Fruit fly (Drosophila melanogaster) whole organism, embryonic: ENCODE data around the gene CG10512.
A peak's percentile ranks its signal among the peaks of the same experiment; 100 is the strongest.

Experiments
- CG10366 ChIP-seq: fragments of 200-800 bp; sonication (Bioruptor generic); IDR thresholded peaks from 2 replicates; pipeline ENCODE4 v1.3.6; 2022; ENCODE audit warnings: missing biosample characterization, missing genetic modification characterization
- CG10462 ChIP-seq: fragments of 200-800 bp; sonication (Bioruptor generic); optimal IDR thresholded peaks from 2 replicates; lab custom pipeline; 2016; ENCODE audit warnings: missing biosample characterization, missing genetic modification characterization
- CG10979 ChIP-seq: fragments of 200-800 bp; sonication (Bioruptor generic); optimal IDR thresholded peaks from 2 replicates; lab custom pipeline; 2018; ENCODE audit warnings: missing biosample characterization, mild to moderate bottlenecking, missing genetic modification characterization, moderate library complexity
- CG13123 ChIP-seq: fragments of 200-800 bp; sonication (Bioruptor generic); optimal IDR thresholded peaks from 2 replicates; lab custom pipeline; 2016; ENCODE audit warnings: missing biosample characterization, missing genetic modification characterization
- CG13624 ChIP-seq: fragments of 200-800 bp; sonication (Bioruptor generic); optimal IDR thresholded peaks from 2 replicates; lab custom pipeline; 2016; ENCODE audit warnings: missing biosample characterization, missing genetic modification characterization
- CG14014 ChIP-seq: fragments of 200-800 bp; sonication (Bioruptor generic); IDR thresholded peaks from 2 replicates; pipeline ENCODE4 v1.3.6; 2022; ENCODE audit warnings: missing biosample characterization, missing genetic modification characterization
- CG14667 ChIP-seq: fragments of 200-800 bp; sonication (Bioruptor generic); IDR thresholded peaks from 2 replicates; pipeline ENCODE4 v1.3.6; 2022; ENCODE audit warnings: missing biosample characterization, missing genetic modification characterization
- CG18476 ChIP-seq: fragments of 200-800 bp; sonication (Bioruptor generic); optimal IDR thresholded peaks from 2 replicates; lab custom pipeline; 2016; ENCODE audit warnings: missing biosample characterization, mild to moderate bottlenecking, missing genetic modification characterization
- CG33213 ChIP-seq: fragments of 200-800 bp; sonication (Bioruptor generic); optimal IDR thresholded peaks from 3 replicates; lab custom pipeline; 2016; ENCODE audit warnings: missing biosample characterization, missing genetic modification characterization
- CG34376 ChIP-seq: fragments of 200-800 bp; sonication (Bioruptor generic); optimal IDR thresholded peaks from 2 replicates; lab custom pipeline; 2018; ENCODE audit warnings: missing biosample characterization, mild to moderate bottlenecking, missing genetic modification characterization
- CG42726 ChIP-seq: fragments of 200-800 bp; sonication (Bioruptor generic); IDR thresholded peaks from 2 replicates; pipeline ENCODE4 v1.3.6; 2022; ENCODE audit warnings: missing biosample characterization, missing genetic modification characterization; ENCODE audit not compliant: partially characterized antibody
- CG4328 ChIP-seq: fragments of 200-800 bp; sonication (Bioruptor generic); optimal IDR thresholded peaks from 3 replicates; lab custom pipeline; 2017; ENCODE audit warnings: missing biosample characterization, missing genetic modification reagents, missing genetic modification characterization
- CG8290 ChIP-seq, 3 experiments: fragments of 200-800 bp; sonication (Bioruptor generic); optimal IDR thresholded peaks; 2 replicates each; lab custom pipeline; 2016 to 2019; ENCODE audit warnings: missing biosample characterization in 3 of 3, missing genetic modification characterization in 3 of 3, mild to moderate bottlenecking in 2 of 3, moderate library complexity in 1 of 3
- CkIIα-i1 ChIP-seq: fragments of 200-800 bp; sonication (Bioruptor generic); IDR thresholded peaks from 2 replicates; pipeline ENCODE4 v1.3.6; 2022; ENCODE audit warnings: missing biosample characterization, missing genetic modification characterization
- Ets97D ChIP-seq: fragments of 200-800 bp; sonication (Bioruptor generic); optimal IDR thresholded peaks from 3 replicates; lab custom pipeline; 2016; ENCODE audit warnings: missing biosample characterization, missing genetic modification characterization
- HLH4C ChIP-seq: fragments of 200-800 bp; sonication (Bioruptor generic); IDR thresholded peaks from 3 replicates; pipeline ENCODE4 v1.3.6; 2022; ENCODE audit warnings: missing biosample characterization, missing genetic modification characterization; ENCODE audit not compliant: partially characterized antibody
- Hand ChIP-seq: fragments of 200-800 bp; sonication (Bioruptor generic); optimal IDR thresholded peaks from 2 replicates; lab custom pipeline; 2017; ENCODE audit warnings: mild to moderate bottlenecking, missing biosample characterization, missing genetic modification reagents, missing genetic modification characterization
- HmgD ChIP-seq: fragments of 200-800 bp; sonication (Bioruptor generic); optimal IDR thresholded peaks from 3 replicates; lab custom pipeline; 2016; ENCODE audit warnings: missing biosample characterization, missing genetic modification characterization
- Hmr ChIP-seq: fragments of 200-800 bp; sonication (Bioruptor generic); optimal IDR thresholded peaks from 3 replicates; lab custom pipeline; 2017; ENCODE audit warnings: mild to moderate bottlenecking, missing biosample characterization, missing genetic modification reagents, missing genetic modification characterization
- Hr78 ChIP-seq, 2 experiments: fragments of 200-800 bp in 1 of 2; fragments of >200 bp in 1 of 2; sonication (Bioruptor generic) in 1 of 2; optimal IDR thresholded peaks; 2 replicates each; lab custom pipeline; 2017 to 2019; ENCODE audit warnings: missing biosample characterization in 2 of 2, missing genetic modification characterization in 2 of 2, mild to moderate bottlenecking in 1 of 2, moderate library complexity in 1 of 2
- NC2β ChIP-seq: fragments of 200-800 bp; sonication (Bioruptor generic); optimal IDR thresholded peaks from 2 replicates; lab custom pipeline; 2016; ENCODE audit warnings: missing biosample characterization, missing genetic modification characterization
- Pdp1 ChIP-seq, 2 experiments: fragments of 200-800 bp; sonication (Bioruptor generic); optimal IDR thresholded peaks; 3 replicates each; lab custom pipeline; 2016; ENCODE audit warnings: missing biosample characterization in 2 of 2, missing genetic modification characterization in 2 of 2, mild to moderate bottlenecking in 1 of 2, moderate library complexity in 1 of 2
- Six4 ChIP-seq: fragments of 200-800 bp; sonication (Bioruptor generic); optimal IDR thresholded peaks from 2 replicates; lab custom pipeline; 2016; ENCODE audit warnings: missing biosample characterization, missing genetic modification characterization
- Sox100B ChIP-seq: fragments of 200-800 bp; sonication (Bioruptor generic); optimal IDR thresholded peaks from 3 replicates; lab custom pipeline; 2018; ENCODE audit warnings: missing biosample characterization, mild to moderate bottlenecking, missing genetic modification characterization
- Stat92E ChIP-seq, 3 experiments: fragments of >200 bp in 2 of 3; fragments of 200-800 bp in 1 of 3; sonication (Bioruptor generic) in 1 of 3; optimal IDR thresholded peaks; 2 replicates each; lab custom pipeline; 2017 to 2019; ENCODE audit warnings: missing biosample characterization in 3 of 3, missing genetic modification characterization in 3 of 3, mild to moderate bottlenecking in 1 of 3, moderate library complexity in 1 of 3
- Tbp ChIP-seq: fragments of >200 bp; optimal IDR thresholded peaks from 2 replicates; lab custom pipeline; 2018; ENCODE audit warnings: missing biosample characterization, missing genetic modification characterization
- Vsx1 ChIP-seq: fragments of 200-800 bp; sonication (Bioruptor generic); optimal IDR thresholded peaks from 2 replicates; lab custom pipeline; 2017; ENCODE audit warnings: missing biosample characterization, mild to moderate bottlenecking, missing genetic modification characterization, missing genetic modification reagents
- Xrp1 ChIP-seq: fragments of 200-800 bp; sonication (Bioruptor generic); IDR thresholded peaks from 2 replicates; pipeline ENCODE4 v1.3.6; 2022; ENCODE audit warnings: missing biosample characterization, missing genetic modification characterization
- bab2 ChIP-seq: fragments of 200-800 bp; sonication (Bioruptor generic); optimal IDR thresholded peaks from 2 replicates; lab custom pipeline; 2016; ENCODE audit warnings: missing biosample characterization, missing genetic modification characterization
- bigmax ChIP-seq: fragments of 200-800 bp; sonication (Bioruptor generic); optimal IDR thresholded peaks from 2 replicates; lab custom pipeline; 2018; ENCODE audit warnings: missing biosample characterization, mild to moderate bottlenecking, missing genetic modification characterization
- chn ChIP-seq: fragments of 200-800 bp; sonication (Bioruptor generic); optimal IDR thresholded peaks from 2 replicates; lab custom pipeline; 2016; ENCODE audit warnings: missing biosample characterization, missing genetic modification characterization
- ci ChIP-seq: fragments of 200-800 bp; sonication (Bioruptor generic); IDR thresholded peaks from 3 replicates; pipeline ENCODE4 v1.3.6; 2022; ENCODE audit warnings: missing biosample characterization, missing genetic modification characterization
- corto ChIP-seq: fragments of 200-800 bp; sonication (Bioruptor generic); optimal IDR thresholded peaks from 2 replicates; lab custom pipeline; 2016; ENCODE audit warnings: missing biosample characterization, mild to moderate bottlenecking, missing genetic modification characterization, moderate library complexity
- eyg ChIP-seq: fragments of 200-800 bp; sonication (Bioruptor generic); optimal IDR thresholded peaks from 3 replicates; lab custom pipeline; 2016; ENCODE audit warnings: missing biosample characterization, missing genetic modification characterization
- gcm ChIP-seq: fragments of 200-800 bp; sonication (Bioruptor generic); optimal IDR thresholded peaks from 2 replicates; lab custom pipeline; 2019; ENCODE audit warnings: missing biosample characterization, mild to moderate bottlenecking, missing genetic modification characterization, moderate library complexity
- gcm2 ChIP-seq: fragments of 200-800 bp; sonication (Bioruptor generic); optimal IDR thresholded peaks from 2 replicates; lab custom pipeline; 2016; ENCODE audit warnings: missing biosample characterization, missing genetic modification characterization
- jing ChIP-seq: fragments of 200-800 bp; sonication (Bioruptor generic); optimal IDR thresholded peaks from 2 replicates; lab custom pipeline; 2018; ENCODE audit warnings: missing biosample characterization, mild to moderate bottlenecking, missing genetic modification characterization
- ken ChIP-seq: fragments of 200-800 bp; sonication (Bioruptor generic); IDR thresholded peaks from 3 replicates; pipeline ENCODE4 v1.3.6; 2022; ENCODE audit warnings: missing biosample characterization, missing genetic modification characterization
- luna ChIP-seq: fragments of 200-800 bp; sonication (Bioruptor generic); optimal IDR thresholded peaks from 2 replicates; lab custom pipeline; 2016; ENCODE audit warnings: missing biosample characterization, missing genetic modification characterization
- psq ChIP-seq: fragments of 200-800 bp; sonication (Bioruptor generic); optimal IDR thresholded peaks from 2 replicates; lab custom pipeline; 2017; ENCODE audit warnings: missing biosample characterization, missing genetic modification characterization
- schlank ChIP-seq: fragments of 200-800 bp; sonication (Bioruptor generic); optimal IDR thresholded peaks from 2 replicates; lab custom pipeline; 2018; ENCODE audit warnings: missing biosample characterization, mild to moderate bottlenecking, missing genetic modification characterization
- scrt ChIP-seq: fragments of 200-800 bp; sonication (Bioruptor generic); optimal IDR thresholded peaks from 2 replicates; lab custom pipeline; 2018; ENCODE audit warnings: missing biosample characterization, mild to moderate bottlenecking, missing genetic modification characterization, moderate library complexity
- sd ChIP-seq: fragments of 200-800 bp; sonication (Bioruptor generic); optimal IDR thresholded peaks from 3 replicates; lab custom pipeline; 2018; ENCODE audit warnings: missing biosample characterization, mild to moderate bottlenecking, missing genetic modification characterization, moderate library complexity
- sens ChIP-seq: fragments of 200-800 bp; sonication (Bioruptor generic); peaks from one replicate; lab custom pipeline; 2016; ENCODE audit warnings: missing biosample characterization, missing genetic modification characterization
- sima ChIP-seq: fragments of 200-800 bp; sonication (Bioruptor generic); optimal IDR thresholded peaks from 2 replicates; lab custom pipeline; 2016; ENCODE audit warnings: missing biosample characterization, missing genetic modification characterization
- sna ChIP-seq: fragments of 200-800 bp; sonication (Bioruptor generic); IDR thresholded peaks from 2 replicates; pipeline ENCODE4 v1.3.6; 2022; ENCODE audit warnings: missing biosample characterization, missing genetic modification characterization; ENCODE audit not compliant: partially characterized antibody
- so ChIP-seq: fragments of 200-800 bp; sonication (Bioruptor generic); IDR thresholded peaks from 3 replicates; pipeline ENCODE4 v1.3.6; 2022; ENCODE audit warnings: missing biosample characterization, missing genetic modification characterization
- sr ChIP-seq: fragments of 200-800 bp; sonication (Bioruptor generic); IDR thresholded peaks from 3 replicates; pipeline ENCODE4 v1.3.6; 2022; ENCODE audit warnings: missing biosample characterization, missing genetic modification characterization
- ssp ChIP-seq: fragments of 200-800 bp; sonication (Bioruptor generic); IDR thresholded peaks from 2 replicates; pipeline ENCODE4 v1.3.6; 2022; ENCODE audit warnings: missing biosample characterization, missing genetic modification characterization
- tap ChIP-seq: fragments of 200-800 bp; optimal IDR thresholded peaks from 3 replicates; lab custom pipeline; 2019; ENCODE audit warnings: missing biosample characterization, mild to moderate bottlenecking, missing genetic modification characterization, moderate library complexity

CG10512 gene

dm6 chr3L:21202777-21203282 lies at the start of gene CG10512, which contains the start of the genes Targ1 and Targ2 (continued):
- TF ChIP-seq CG13123 (GFP tag; lab: Kevin White, UChicago), result no peak
- no peak for TF ChIP-seq tap (tag; lab: Kevin White, UChicago)
- TF ChIP-seq CG34376, result peak; percentile 51
- peak; percentile 45 for TF ChIP-seq sens (GFP tag; lab: Kevin White, UChicago)
- TF ChIP-seq Hmr, result peak; percentile 4
- no peak for TF ChIP-seq ken (GFP tag; lab: Robert Waterston, UW)
- TF ChIP-seq chn, result no peak
- TF ChIP-seq CG42726, result no peak
- TF ChIP-seq ssp, result no peak
- TF ChIP-seq Stat92E (GFP tag; optimal IDR thresholded peaks at IDR 0.05; lab: Kevin White, UChicago), result no peak
- no peak for TF ChIP-seq schlank
- no peak for TF ChIP-seq CG10462 (GFP tag; lab: Kevin White, UChicago)
- TF ChIP-seq Xrp1, result no peak
- peak; percentile 11 for TF ChIP-seq bigmax (GFP tag; lab: Kevin White, UChicago)
- TF ChIP-seq gcm (GFP tag; lab: Kevin White, UChicago), result no peak
- peak in 1 of 2 experiments; percentile 7 for TF ChIP-seq Pdp1 (GFP tag; optimal IDR thresholded peaks at IDR 0.05; lab: Kevin White, UChicago)
- TF ChIP-seq CG14014 (GFP tag; lab: Robert Waterston, UW), result no peak
- no peak for TF ChIP-seq corto
- TF ChIP-seq HLH4C (GFP tag; lab: Robert Waterston, UW), result peak; percentile 49; the same call in 1 of the 3 replicates
- TF ChIP-seq jing (GFP tag; lab: Kevin White, UChicago), result no peak
- no peak for TF ChIP-seq Ets97D (GFP tag; lab: Kevin White, UChicago)
- no peak for TF ChIP-seq ci
- peak; percentile 65; the same call in 1 of the 3 replicates for TF ChIP-seq sr (GFP tag; lab: Robert Waterston, UW)
- peak in 1 of 2 experiments; percentile 31 for TF ChIP-seq Hr78 (GFP tag; optimal IDR thresholded peaks at IDR 0.05; lab: Kevin White, UChicago)
- TF ChIP-seq CG14667 (GFP tag; lab: Robert Waterston, UW), result no peak
- no peak for TF ChIP-seq so (GFP tag; lab: Robert Waterston, UW)
- no peak for TF ChIP-seq CkIIα-i1 (GFP tag; lab: Robert Waterston, UW)
- TF ChIP-seq Sox100B, result no peak
- no peak for TF ChIP-seq Vsx1 (GFP tag; lab: Kevin White, UChicago)
- TF ChIP-seq CG10979 (tag; lab: Kevin White, UChicago), result no peak
- no peak for TF ChIP-seq bab2 (GFP tag; lab: Kevin White, UChicago)
- no peak for TF ChIP-seq scrt (GFP tag; lab: Kevin White, UChicago)

- TF ChIP-seq CG10366 (GFP tag; lab: Robert Waterston, UW), result peak; percentile 83
- TF ChIP-seq gcm2 (GFP tag; lab: Kevin White, UChicago), result peak; percentile 74
- no peak for TF ChIP-seq sna (GFP tag; lab: Robert Waterston, UW)
- TF ChIP-seq psq, result peak; percentile 18
- no peak for TF ChIP-seq CG8290 (GFP tag; optimal IDR thresholded peaks at IDR 0.05; lab: Kevin White, UChicago)
- TF ChIP-seq CG8290 (tag; optimal IDR thresholded peaks at IDR 0.05; lab: Kevin White, UChicago), result peak in 1 of 2 experiments; percentile 98
- peak; percentile 67 for TF ChIP-seq sima
- TF ChIP-seq Six4 (GFP tag; lab: Kevin White, UChicago), result peak; percentile 61
- peak; percentile 89 for TF ChIP-seq Hand (GFP tag; lab: Kevin White, UChicago)
- peak; percentile 63 for TF ChIP-seq ssp
- TF ChIP-seq CG18476 (GFP tag; lab: Kevin White, UChicago), result peak; percentile 70
- TF ChIP-seq CG4328 (GFP tag; lab: Kevin White, UChicago), result peak; percentile 90
- no peak for TF ChIP-seq Tbp
- TF ChIP-seq CG33213 (GFP tag; lab: Kevin White, UChicago), result peak; percentile 82
- peak; percentile 70 for TF ChIP-seq NC2β
- peak; percentile 88 for TF ChIP-seq luna (GFP tag; lab: Kevin White, UChicago)
- TF ChIP-seq sd, result peak; percentile 80
- TF ChIP-seq CG13624 (GFP tag; lab: Kevin White, UChicago), result peak; percentile 96
- TF ChIP-seq HmgD, result peak; percentile 65
- peak; percentile 92 for TF ChIP-seq eyg (GFP tag; lab: Kevin White, UChicago)
Observed at dm6 chr3L:21171905-21172304, 30.8 kb upstream of the CG10512 start, which contains the start of gene Ac78C. Gene Ac78C, minus strand, starts transcription at chr3L:21171930.
